Worm (Caenorhabditis elegans) whole organism, L2 larva: Measurements from ENCODE around the gene his-72.

Experiments used
- F13H6.1 ChIP-seq: sonication (generic microtip); optimal IDR thresholded peaks from 2 replicates; lab custom pipeline; 2016; ENCODE audit warnings: missing genetic modification characterization, missing compliant biosample characterization
- R02D3.7 ChIP-seq: fragments of 150-350 bp; optimal IDR thresholded peaks from 2 replicates; lab custom pipeline; 2014; ENCODE audit warnings: missing biosample characterization, missing genetic modification characterization
- Y55F3AM.14 ChIP-seq: fragments of 200-800 bp; sonication (Bioruptor generic); optimal IDR thresholded peaks from 2 replicates; lab custom pipeline; 2018; ENCODE audit warnings: mild to moderate bottlenecking, missing genetic modification characterization, missing compliant biosample characterization
- ZK546.5 ChIP-seq: sonication (generic microtip); optimal IDR thresholded peaks from 2 replicates; lab custom pipeline; 2017; ENCODE audit warnings: missing biosample characterization, missing genetic modification characterization
- alr-1 ChIP-seq: fragments of 150-350 bp; optimal IDR thresholded peaks from 2 replicates; lab custom pipeline; 2014; ENCODE audit warnings: missing biosample characterization, missing genetic modification characterization
- aly-2 ChIP-seq: fragments of 150-350 bp; optimal IDR thresholded peaks from 2 replicates; lab custom pipeline; 2014; ENCODE audit warnings: missing biosample characterization, missing genetic modification characterization
- ama-1 ChIP-seq: fragments of 150-350 bp; optimal IDR thresholded peaks from 2 replicates; lab custom pipeline; 2018; ENCODE audit warnings: inconsistent platforms
- blmp-1 ChIP-seq: sonication (generic microtip); optimal IDR thresholded peaks from 2 replicates; lab custom pipeline; 2017; ENCODE audit warnings: missing genetic modification characterization, mild to moderate bottlenecking, missing compliant biosample characterization, antibody characterized with exemption, moderate library complexity; ENCODE audit not compliant: insufficient read depth
- ceh-16 ChIP-seq: fragments of 150-350 bp; optimal IDR thresholded peaks from 2 replicates; lab custom pipeline; 2014; ENCODE audit warnings: missing biosample characterization, missing genetic modification characterization
- crh-2 ChIP-seq: sonication (generic microtip); optimal IDR thresholded peaks from 2 replicates; lab custom pipeline; 2017; ENCODE audit warnings: missing biosample characterization, missing genetic modification characterization
- dmd-4 ChIP-seq: sonication (generic microtip); optimal IDR thresholded peaks from 2 replicates; lab custom pipeline; 2017; ENCODE audit warnings: missing biosample characterization, missing genetic modification characterization
- elt-1 ChIP-seq: fragments of 150-350 bp; optimal IDR thresholded peaks from 2 replicates; lab custom pipeline; 2014; ENCODE audit warnings: missing biosample characterization, missing genetic modification characterization
- elt-3 ChIP-seq: sonication (generic microtip); optimal IDR thresholded peaks from 2 replicates; lab custom pipeline; 2017; ENCODE audit warnings: missing biosample characterization, missing genetic modification characterization
- lin-13 ChIP-seq: fragments of 150-350 bp; optimal IDR thresholded peaks from 2 replicates; lab custom pipeline; 2014; ENCODE audit warnings: missing biosample characterization, missing genetic modification reagents, missing genetic modification characterization
- lin-39 ChIP-seq: fragments of 150-350 bp; optimal IDR thresholded peaks from 2 replicates; lab custom pipeline; 2014; ENCODE audit warnings: missing biosample characterization, missing genetic modification reagents, missing genetic modification characterization
- lsy-2 ChIP-seq, 2 experiments: fragments of 150-350 bp in 1 of 2; sonication (generic microtip) in 1 of 2; optimal IDR thresholded peaks; 2 replicates each; lab custom pipeline; 2014 to 2017; ENCODE audit warnings: missing biosample characterization in 2 of 2, missing genetic modification characterization in 2 of 2
- mab-5 ChIP-seq: fragments of 150-350 bp; optimal IDR thresholded peaks from 2 replicates; lab custom pipeline; 2014; ENCODE audit warnings: missing biosample characterization, missing genetic modification characterization
- mbf-1 ChIP-seq: sonication (generic microtip); optimal IDR thresholded peaks from 2 replicates; lab custom pipeline; 2017; ENCODE audit warnings: missing biosample characterization, missing genetic modification characterization
- mdl-1 ChIP-seq, 2 experiments: fragments of 150-350 bp in 1 of 2; sonication (generic microtip) in 1 of 2; optimal IDR thresholded peaks; 2 replicates each; lab custom pipeline; 2017; ENCODE audit warnings: missing biosample characterization in 2 of 2, missing genetic modification characterization in 2 of 2
- nhr-11 ChIP-seq: fragments of 150-350 bp; optimal IDR thresholded peaks from 2 replicates; lab custom pipeline; 2014; ENCODE audit warnings: missing biosample characterization, missing genetic modification characterization
- nhr-12 ChIP-seq: fragments of 150-350 bp; optimal IDR thresholded peaks from 2 replicates; lab custom pipeline; 2014; ENCODE audit warnings: missing biosample characterization, missing genetic modification characterization
- nhr-129 ChIP-seq: fragments of 150-350 bp; optimal IDR thresholded peaks from 2 replicates; lab custom pipeline; 2014; ENCODE audit warnings: missing biosample characterization, missing genetic modification characterization
- nhr-21 ChIP-seq: fragments of 150-350 bp; optimal IDR thresholded peaks from 2 replicates; lab custom pipeline; 2014; ENCODE audit warnings: missing biosample characterization, missing genetic modification characterization
- nhr-237 ChIP-seq: fragments of 150-350 bp; optimal IDR thresholded peaks from 2 replicates; lab custom pipeline; 2014; ENCODE audit warnings: missing biosample characterization, missing genetic modification characterization
- nhr-25 ChIP-seq: fragments of 150-350 bp; sonication (generic microtip); optimal IDR thresholded peaks from 3 replicates; lab custom pipeline; 2014; ENCODE audit warnings: missing biosample characterization, missing genetic modification characterization
- nhr-6 ChIP-seq: fragments of 150-350 bp; optimal IDR thresholded peaks from 2 replicates; lab custom pipeline; 2014; ENCODE audit warnings: missing biosample characterization, missing genetic modification characterization
- nhr-77 ChIP-seq: fragments of 150-350 bp; optimal IDR thresholded peaks from 2 replicates; lab custom pipeline; 2014; ENCODE audit warnings: missing biosample characterization, missing genetic modification characterization
- sem-4 ChIP-seq: fragments of 150-350 bp; optimal IDR thresholded peaks from 2 replicates; lab custom pipeline; 2014; ENCODE audit warnings: missing biosample characterization, missing genetic modification reagents, missing genetic modification characterization
- skn-1 ChIP-seq: sonication (generic microtip); optimal IDR thresholded peaks from 2 replicates; lab custom pipeline; 2017; ENCODE audit warnings: missing biosample characterization, missing genetic modification characterization
- sma-3 ChIP-seq: sonication (generic microtip); optimal IDR thresholded peaks from 2 replicates; lab custom pipeline; 2016; ENCODE audit warnings: missing genetic modification reagents, missing genetic modification characterization, missing compliant biosample characterization
- sma-9 ChIP-seq, 2 experiments: fragments of 150-350 bp in 1 of 2; sonication (generic microtip) in 1 of 2; optimal IDR thresholded peaks; 2 replicates each; lab custom pipeline; 2014 to 2016; ENCODE audit warnings: missing genetic modification characterization in 2 of 2, mild to moderate bottlenecking in 1 of 2, missing biosample characterization in 1 of 2, missing compliant biosample characterization in 1 of 2, missing genetic modification reagents in 1 of 2, moderate library complexity in 1 of 2
- unc-39 ChIP-seq: fragments of 150-350 bp; optimal IDR thresholded peaks from 2 replicates; lab custom pipeline; 2014; ENCODE audit warnings: missing biosample characterization, missing genetic modification characterization
- unc-55 ChIP-seq: fragments of 150-350 bp; sonication (generic microtip); optimal IDR thresholded peaks from 3 replicates; lab custom pipeline; 2014; ENCODE audit warnings: missing biosample characterization, missing genetic modification reagents, missing genetic modification characterization
- unc-62 ChIP-seq: fragments of 150-350 bp; optimal IDR thresholded peaks from 2 replicates; lab custom pipeline; 2014; ENCODE audit warnings: missing biosample characterization, missing genetic modification reagents, missing genetic modification characterization
- zag-1 ChIP-seq: fragments of 150-350 bp; optimal IDR thresholded peaks from 2 replicates; lab custom pipeline; 2014; ENCODE audit warnings: missing biosample characterization, missing genetic modification characterization
- ztf-1 ChIP-seq: fragments of 200-800 bp; sonication (Bioruptor generic); conservative IDR thresholded peaks from 2 replicates; pipeline ENCODE4 v1.3.6; 2022; ENCODE audit warnings: missing genetic modification characterization, missing compliant biosample characterization
- ztf-11 ChIP-seq: sonication (generic microtip); optimal IDR thresholded peaks from 2 replicates; lab custom pipeline; 2017; ENCODE audit warnings: missing biosample characterization, missing genetic modification characterization
- ztf-4 ChIP-seq: fragments of 150-350 bp; optimal IDR thresholded peaks from 2 replicates; lab custom pipeline; 2014; ENCODE audit warnings: missing biosample characterization, missing genetic modification characterization

his-72 gene

ce11 chrIII:12375614-12376013 is 6.8 kb upstream of the his-72 start:
- no peak for TF ChIP-seq skn-1
- no peak for TF ChIP-seq nhr-11 (tag; lab: Kevin White, UChicago)
- TF ChIP-seq nhr-21 (tag; lab: Kevin White, UChicago): no peak
- no peak for TF ChIP-seq mdl-1 (tag; optimal IDR thresholded peaks at IDR 0.05; lab: Kevin White, UChicago)
- no peak for TF ChIP-seq crh-2 (tag; lab: Kevin White, UChicago)
- no peak for TF ChIP-seq nhr-6 (tag; lab: Kevin White, UChicago)
- no peak for TF ChIP-seq Y55F3AM.14
- no peak for TF ChIP-seq nhr-237 (tag; lab: Kevin White, UChicago)
- no peak for TF ChIP-seq sma-3 (GFP tag; lab: Kevin White, UChicago)

- TF ChIP-seq ama-1 (lab: Kevin White, UChicago) (no peak), elt-1 (no peak), nhr-11 (tag; lab: Kevin White, UChicago) (no peak), R02D3.7 (tag; lab: Kevin White, UChicago) (no peak), nhr-237 (tag; lab: Kevin White, UChicago) (no peak), lsy-2 (tag; optimal IDR thresholded peaks at IDR 0.05; lab: Kevin White, UChicago) (no peak), elt-3 (no peak), ZK546.5 (tag; lab: Kevin White, UChicago) (no peak), Y55F3AM.14 (no peak), unc-39 (tag; lab: Kevin White, UChicago) (no peak), nhr-12 (no peak), lin-39 (tag; lab: Kevin White, UChicago) (no peak), blmp-1 (tag; lab: Kevin White, UChicago) (no peak), mab-5 (no peak), unc-62 (GFP tag; lab: Kevin White, UChicago) (no peak), mbf-1 (tag; lab: Kevin White, UChicago) (no peak), nhr-77 (tag; lab: Kevin White, UChicago) (no peak), dmd-4 (tag; lab: Kevin White, UChicago) (no peak), zag-1 (no peak)
These were observed 5.0 kb upstream of the his-72 start, which contains the start of gene glrx-5 for ce11 chrIII:12373807-12374266. TSS of gene glrx-5 (minus strand) at chrIII:12373857.

- no peak for TF ChIP-seq mdl-1 (tag; optimal IDR thresholded peaks at IDR 0.05; lab: Kevin White, UChicago)
- no peak for TF ChIP-seq aly-2
- no peak for TF ChIP-seq sma-9 (GFP tag; optimal IDR thresholded peaks at IDR 0.05; lab: Kevin White, UChicago)
- TF ChIP-seq sma-9 (tag; optimal IDR thresholded peaks at IDR 0.05; lab: Kevin White, UChicago): no peak
- no peak for TF ChIP-seq lin-39 (tag; lab: Kevin White, UChicago)
- TF ChIP-seq alr-1: no peak
- no peak for TF ChIP-seq lin-13 (GFP tag; lab: Kevin White, UChicago)
- no peak for TF ChIP-seq F13H6.1 (tag; lab: Kevin White, UChicago)
- no peak for TF ChIP-seq ZK546.5 (tag; lab: Kevin White, UChicago)
- TF ChIP-seq Y55F3AM.14: no peak
- TF ChIP-seq ztf-4 (tag; lab: Kevin White, UChicago): no peak
- no peak for TF ChIP-seq nhr-237 (tag; lab: Kevin White, UChicago)
- TF ChIP-seq ztf-1: no peak
- no peak for TF ChIP-seq blmp-1 (tag; lab: Kevin White, UChicago)
- TF ChIP-seq nhr-129: no peak
These were observed 4.5 kb upstream of the his-72 start for ce11 chrIII:12373306-12373705.

ce11 chrIII:12372080-12373065 is 3.5 kb upstream of the his-72 start:
- TF ChIP-seq lin-39 (tag; lab: Kevin White, UChicago) (no peak), nhr-11 (tag; lab: Kevin White, UChicago) (no peak), aly-2 (no peak), sma-3 (GFP tag; lab: Kevin White, UChicago) (no peak), sem-4 (no peak), nhr-12 (no peak), elt-1 (no peak), nhr-21 (tag; lab: Kevin White, UChicago) (no peak), elt-3 (no peak), unc-55 (no peak), crh-2 (tag; lab: Kevin White, UChicago) (no peak), lsy-2 (tag; optimal IDR thresholded peaks at IDR 0.05; lab: Kevin White, UChicago) (no peak), ceh-16 (no peak), sma-9 (GFP tag; optimal IDR thresholded peaks at IDR 0.05; lab: Kevin White, UChicago) (no peak), sma-9 (tag; optimal IDR thresholded peaks at IDR 0.05; lab: Kevin White, UChicago) (no peak), unc-39 (tag; lab: Kevin White, UChicago) (no peak), mbf-1 (tag; lab: Kevin White, UChicago) (no peak), ztf-11 (tag; lab: Kevin White, UChicago) (no peak), nhr-25 (no peak), nhr-77 (tag; lab: Kevin White, UChicago) (no peak)
- TF ChIP-seq, all 48 proteins: peak for 0
